Worm (Caenorhabditis elegans) whole organism, L4 larva: ENCODE data around the gene clec-242.
A peak's percentile ranks its signal among the peaks of the same experiment; 100 is the strongest.

Experiments used
- D1046.2 ChIP-seq: fragments of 200-800 bp; sonication (Bioruptor generic); IDR thresholded peaks from 2 replicates; pipeline ENCODE4 v1.3.6; 2022; ENCODE audit warnings: missing genetic modification characterization, missing compliant biosample characterization
- F26F4.8 ChIP-seq: fragments of 200-800 bp; sonication (Bioruptor generic); conservative IDR thresholded peaks from 2 replicates; pipeline ENCODE4 v1.3.6; 2022; ENCODE audit warnings: missing genetic modification characterization, missing compliant biosample characterization
- F44E2.7 ChIP-seq: fragments of 200-800 bp; sonication (Bioruptor generic); IDR thresholded peaks from 2 replicates; pipeline ENCODE4 v2.1.2; 2022; ENCODE audit warnings: missing genetic modification characterization, missing compliant biosample characterization
- ZK546.5 ChIP-seq, 2 experiments: sonication (generic microtip); optimal IDR thresholded peaks; 2 replicates each; lab custom pipeline; 2017; ENCODE audit warnings: missing biosample characterization in 2 of 2, missing genetic modification characterization in 2 of 2
- aha-1 ChIP-seq: fragments of 150-350 bp; peaks from one replicate; lab custom pipeline; 2014; ENCODE audit warnings: missing biosample characterization, missing genetic modification characterization
- ceh-32 ChIP-seq: sonication (generic microtip); optimal IDR thresholded peaks from 2 replicates; lab custom pipeline; 2016; ENCODE audit warnings: mild to moderate bottlenecking, missing genetic modification characterization, missing compliant biosample characterization; ENCODE audit not compliant: poor library complexity
- ceh-44 ChIP-seq: fragments of 200-800 bp; sonication (Bioruptor generic); IDR thresholded peaks from 2 replicates; pipeline ENCODE4 v1.3.6; 2022; ENCODE audit warnings: missing genetic modification reagents, missing genetic modification characterization, missing compliant biosample characterization
- daf-12 ChIP-seq: fragments of 150-350 bp; optimal IDR thresholded peaks from 2 replicates; lab custom pipeline; 2014; ENCODE audit warnings: missing biosample characterization, missing genetic modification reagents, missing genetic modification characterization
- daf-16 ChIP-seq, 3 experiments: sonication (generic microtip); optimal IDR thresholded peaks; 2 replicates each; lab custom pipeline; 2016 to 2017; ENCODE audit warnings: missing genetic modification characterization in 3 of 3, missing genetic modification reagents in 3 of 3, mild to moderate bottlenecking in 2 of 3, missing compliant biosample characterization in 2 of 3, missing biosample characterization in 1 of 3, moderate library complexity in 1 of 3
- dmd-8 ChIP-seq: fragments of 200-800 bp; sonication (Bioruptor generic); IDR thresholded peaks from 2 replicates; pipeline ENCODE4 v1.3.6; 2022; ENCODE audit warnings: missing genetic modification characterization, missing compliant biosample characterization
- dmd-9 ChIP-seq: fragments of 200-800 bp; sonication (Bioruptor generic); IDR thresholded peaks from 2 replicates; pipeline ENCODE4 v1.3.6; 2022; ENCODE audit warnings: missing genetic modification reagents, missing genetic modification characterization, missing compliant biosample characterization
- dve-1 ChIP-seq: sonication (generic microtip); optimal IDR thresholded peaks from 2 replicates; lab custom pipeline; 2017; ENCODE audit warnings: antibody characterized with exemption, mild to moderate bottlenecking, missing genetic modification characterization, missing compliant biosample characterization; ENCODE audit not compliant: insufficient read depth
- fos-1 ChIP-seq: fragments of 150-350 bp; optimal IDR thresholded peaks from 2 replicates; lab custom pipeline; 2014; ENCODE audit warnings: missing biosample characterization, missing genetic modification characterization
- lin-29 ChIP-seq: fragments of 200-800 bp; sonication (Bioruptor generic); IDR thresholded peaks from 2 replicates; pipeline ENCODE4 v1.3.6; 2022; ENCODE audit warnings: missing genetic modification reagents, missing genetic modification characterization, missing compliant biosample characterization
- madf-9 ChIP-seq: fragments of 200-800 bp; sonication (Bioruptor generic); conservative IDR thresholded peaks from 2 replicates; pipeline ENCODE4 v1.3.6; 2022; ENCODE audit warnings: missing genetic modification reagents, missing genetic modification characterization, missing compliant biosample characterization
- mxl-2 ChIP-seq: fragments of 200-800 bp; sonication (Bioruptor generic); conservative IDR thresholded peaks from 2 replicates; pipeline ENCODE4 v1.3.6; 2022; ENCODE audit warnings: missing genetic modification reagents, missing genetic modification characterization, missing compliant biosample characterization
- nhr-10 ChIP-seq: fragments of 150-350 bp; optimal IDR thresholded peaks from 2 replicates; lab custom pipeline; 2014; ENCODE audit warnings: missing biosample characterization, missing genetic modification characterization
- nhr-11 ChIP-seq: fragments of 150-350 bp; optimal IDR thresholded peaks from 2 replicates; lab custom pipeline; 2014; ENCODE audit warnings: missing biosample characterization, missing genetic modification characterization
- nhr-111 ChIP-seq: fragments of 200-800 bp; sonication (Bioruptor generic); optimal IDR thresholded peaks from 2 replicates; lab custom pipeline; 2018; ENCODE audit warnings: mild to moderate bottlenecking, missing genetic modification characterization, missing compliant biosample characterization
- nhr-42 ChIP-seq: fragments of 200-800 bp; sonication (Bioruptor generic); IDR thresholded peaks from 2 replicates; pipeline ENCODE4 v1.3.6; 2022; ENCODE audit warnings: missing genetic modification characterization, missing compliant biosample characterization
- nhr-48 ChIP-seq: sonication (generic microtip); optimal IDR thresholded peaks from 2 replicates; lab custom pipeline; 2016; ENCODE audit warnings: mild to moderate bottlenecking, missing genetic modification characterization, missing compliant biosample characterization
- nhr-6 ChIP-seq: fragments of 150-350 bp; optimal IDR thresholded peaks from 2 replicates; lab custom pipeline; 2014; ENCODE audit warnings: missing biosample characterization, missing genetic modification characterization
- nhr-77 ChIP-seq: fragments of 150-350 bp; optimal IDR thresholded peaks from 2 replicates; lab custom pipeline; 2014; ENCODE audit warnings: missing biosample characterization, missing genetic modification characterization
- php-3 ChIP-seq: fragments of 200-800 bp; sonication (Bioruptor generic); IDR thresholded peaks from 2 replicates; pipeline ENCODE4 v1.3.6; 2022; ENCODE audit warnings: missing genetic modification reagents, missing genetic modification characterization, missing compliant biosample characterization
- pqm-1 ChIP-seq: sonication (generic microtip); optimal IDR thresholded peaks from 2 replicates; lab custom pipeline; 2017; ENCODE audit warnings: missing biosample characterization, missing genetic modification characterization
- sdz-12 ChIP-seq: fragments of 200-800 bp; sonication (Bioruptor generic); optimal IDR thresholded peaks from 2 replicates; lab custom pipeline; 2018; ENCODE audit warnings: mild to moderate bottlenecking, missing genetic modification characterization, missing compliant biosample characterization
- set-16 ChIP-seq: fragments of 200-800 bp; sonication (Bioruptor generic); IDR thresholded peaks from 2 replicates; pipeline ENCODE4 v1.3.6; 2022; ENCODE audit warnings: missing genetic modification reagents, missing genetic modification characterization, missing compliant biosample characterization
- skn-1 ChIP-seq: fragments of 150-350 bp; optimal IDR thresholded peaks from 2 replicates; lab custom pipeline; 2014; ENCODE audit warnings: missing biosample characterization, missing genetic modification characterization
- snpc-1.2 ChIP-seq: fragments of 200-800 bp; sonication (Bioruptor generic); IDR thresholded peaks from 2 replicates; pipeline ENCODE4 v1.3.6; 2022; ENCODE audit warnings: missing genetic modification reagents, missing genetic modification characterization, missing compliant biosample characterization
- spr-3 ChIP-seq: fragments of 200-800 bp; sonication (Bioruptor generic); optimal IDR thresholded peaks from 2 replicates; lab custom pipeline; 2018; ENCODE audit warnings: mild to moderate bottlenecking, missing genetic modification characterization, missing compliant biosample characterization
- tag-97 ChIP-seq: fragments of 200-800 bp; sonication (Bioruptor generic); IDR thresholded peaks from 2 replicates; pipeline ENCODE4 v1.3.6; 2022; ENCODE audit warnings: missing genetic modification characterization, missing compliant biosample characterization
- tra-1 ChIP-seq: fragments of 200-800 bp; sonication (Bioruptor generic); IDR thresholded peaks from 2 replicates; pipeline ENCODE4 v1.3.6; 2022; ENCODE audit warnings: missing genetic modification reagents, missing genetic modification characterization, missing compliant biosample characterization
- unc-62 ChIP-seq, 3 experiments: fragments of 150-350 bp in 1 of 3; sonication (generic microtip); optimal IDR thresholded peaks in 2 of 3; peaks in 1 of 3; 1 replicate in 1 of 3; 2 replicates in 2 of 3; lab custom pipeline; 2014 to 2017; ENCODE audit warnings: missing biosample characterization in 3 of 3, missing genetic modification characterization in 3 of 3, missing genetic modification reagents in 3 of 3, missing genotype in 1 of 3
- zip-2 ChIP-seq: fragments of 150-350 bp; optimal IDR thresholded peaks from 2 replicates; lab custom pipeline; 2014; ENCODE audit warnings: missing biosample characterization, missing genetic modification characterization
- ztf-7 ChIP-seq: fragments of 150-350 bp; optimal IDR thresholded peaks from 2 replicates; lab custom pipeline; 2014; ENCODE audit warnings: missing biosample characterization, missing genetic modification characterization

The clec-242 gene

ce11 chrV:17212743-17213142 lies 32.6 kb downstream of the clec-242 start, which contains the start of gene srh-113 (continued):
- TF ChIP-seq daf-16 (GFP tag; optimal IDR thresholded peaks at IDR 0.05; lab: Kevin White, UChicago) (no peak), daf-16 (tag; optimal IDR thresholded peaks at IDR 0.05; lab: Kevin White, UChicago) (no peak), php-3 (no peak)
- TF ChIP-seq, all 104 proteins: peak for 0

ce11 chrV:17211989-17212731 lies 33.1 kb downstream of the clec-242 start, which contains the start of gene srh-236:
Gene srh-236 (minus strand): TSS chrV:17212039.
- TF ChIP-seq set-16 (GFP tag; lab: Robert Waterston, UW) = peak; percentile 86
- no peak for TF ChIP-seq dve-1 (tag; lab: Kevin White, UChicago)
- TF ChIP-seq nhr-11 (tag; lab: Kevin White, UChicago) = no peak
- TF ChIP-seq ztf-7 (tag; lab: Kevin White, UChicago) = no peak
- no peak for TF ChIP-seq F26F4.8 (GFP tag; lab: Robert Waterston, UW)
- TF ChIP-seq tag-97 = no peak
- TF ChIP-seq D1046.2 (GFP tag; lab: Robert Waterston, UW) = no peak
- no peak for TF ChIP-seq zip-2 (tag; lab: Kevin White, UChicago)
- TF ChIP-seq pqm-1 = no peak

ce11 chrV:17208045-17208444 lies 37.3 kb downstream of the clec-242 start, which contains the start of gene Y68A4A.13:
Gene Y68A4A.13 (minus strand): TSS chrV:17208145.
- TF ChIP-seq aha-1 = peak; percentile 44
- TF ChIP-seq F44E2.7 (GFP tag; lab: Robert Waterston, UW) = no peak

- TF ChIP-seq ceh-32 (tag; lab: Kevin White, UChicago) (no peak), dmd-9 (GFP tag; lab: Robert Waterston, UW) (no peak), set-16 (GFP tag; lab: Robert Waterston, UW) (peak; percentile 92), mxl-2 (GFP tag; lab: Robert Waterston, UW) (no peak), spr-3 (no peak)
These were observed 38.8 kb downstream of the clec-242 start for ce11 chrV:17206469-17206868.

- TF ChIP-seq aha-1 = peak; percentile 8
- no peak for TF ChIP-seq nhr-77 (tag; lab: Kevin White, UChicago)
These were observed 43.5 kb downstream of the clec-242 start, which contains the start of gene Y68A4A.10 for ce11 chrV:17201847-17202246. Gene Y68A4A.10 (plus strand): TSS chrV:17202147.

ce11 chrV:17198926-17199325 lies 46.4 kb downstream of the clec-242 start, which contains the start of gene srz-96:
Gene srz-96 (plus strand): TSS chrV:17199226.
- no peak for TF ChIP-seq snpc-1.2 (GFP tag; lab: Robert Waterston, UW)
- no peak for TF ChIP-seq nhr-6 (tag; lab: Kevin White, UChicago)
- TF ChIP-seq fos-1 (tag; lab: Kevin White, UChicago) = no peak
- no peak for TF ChIP-seq nhr-48
- no peak for TF ChIP-seq daf-12 (tag; lab: Kevin White, UChicago)
- no peak for TF ChIP-seq dmd-8 (GFP tag; lab: Robert Waterston, UW)
- no peak for TF ChIP-seq nhr-42 (GFP tag; lab: Robert Waterston, UW)
- no peak for TF ChIP-seq nhr-111 (GFP tag; lab: Kevin White, UChicago)
- TF ChIP-seq ZK546.5 (tag; optimal IDR thresholded peaks at IDR 0.05; lab: Kevin White, UChicago) = no peak
- no peak for TF ChIP-seq D1046.2 (GFP tag; lab: Robert Waterston, UW)
- no peak for TF ChIP-seq skn-1 (tag; lab: Kevin White, UChicago)
- no peak for TF ChIP-seq tra-1 (GFP tag; lab: Robert Waterston, UW)
- TF ChIP-seq mxl-2 (GFP tag; lab: Robert Waterston, UW) = no peak
- no peak for TF ChIP-seq lin-29 (GFP tag; lab: Robert Waterston, UW)
- no peak for TF ChIP-seq unc-62 (GFP tag; optimal IDR thresholded peaks at IDR 0.05 in 1 of 2; lab: Kevin White, UChicago)
- TF ChIP-seq unc-62 (tag; optimal IDR thresholded peaks at IDR 0.05; lab: Kevin White, UChicago) = no peak
- TF ChIP-seq madf-9 (GFP tag; lab: Robert Waterston, UW) = no peak
- TF ChIP-seq sdz-12 (GFP tag; lab: Kevin White, UChicago) = no peak
- no peak for TF ChIP-seq ceh-44 (GFP tag; lab: Robert Waterston, UW)
- no peak for TF ChIP-seq nhr-10
